Worm (Caenorhabditis elegans): ENCODE results near the gene F19B6.1.

DNA sequence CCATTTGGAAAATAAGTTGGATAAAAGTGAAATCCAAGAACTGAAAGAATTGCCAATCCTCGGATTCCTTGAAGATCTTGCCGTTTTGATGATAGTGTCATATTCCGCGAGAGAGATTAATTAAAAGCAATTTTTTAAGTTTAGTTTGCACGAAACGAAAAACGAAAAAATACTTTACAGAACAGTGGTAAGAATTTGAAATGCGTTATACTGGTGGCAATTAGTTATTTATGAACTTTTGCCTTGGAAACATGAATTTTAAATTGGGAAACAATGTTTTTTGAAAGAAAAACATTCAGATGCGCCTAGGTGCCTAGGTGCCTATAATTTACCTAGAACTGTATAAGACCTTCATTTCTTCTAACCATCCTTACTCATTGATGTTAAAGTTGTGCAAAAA lies 28.2 kb downstream of the F19B6.1 start, which contains the start of gene oac-57:
- TF ChIP-seq hlh-30 (tag; optimal IDR thresholded peaks at IDR 0.05; ENCODE audit: insufficient read depth) (no peak), pqm-1 (tag; optimal IDR thresholded peaks at IDR 0.05) (no peak), T23F11.4 (GFP tag; optimal IDR thresholded peaks at IDR 0.05) (no peak), ceh-31 (tag; optimal IDR thresholded peaks at IDR 0.05) (no peak), sox-4 (tag; optimal IDR thresholded peaks at IDR 0.05) (no peak), ceh-9 (tag; optimal IDR thresholded peaks at IDR 0.05) (no peak), ttx-3 (tag; optimal IDR thresholded peaks at IDR 0.05) (no peak), ama-1 (optimal IDR thresholded peaks at IDR 0.05) (no peak), fax-1 (tag; optimal IDR thresholded peaks at IDR 0.05) (no peak), dve-1 (tag; optimal IDR thresholded peaks at IDR 0.05) (no peak)
